Worm (Caenorhabditis elegans) whole organism, late embryonic: ENCODE data around the gene srw-133.

Experiments
- F13H6.1 ChIP-seq: sonication (generic microtip); optimal IDR thresholded peaks from 2 replicates; lab custom pipeline; 2016; ENCODE audit warnings: missing genetic modification characterization, missing compliant biosample characterization
- K02D7.2 ChIP-seq: sonication (generic microtip); optimal IDR thresholded peaks from 2 replicates; lab custom pipeline; 2017; ENCODE audit warnings: mild to moderate bottlenecking, missing genetic modification characterization, missing compliant biosample characterization
- K09A11.1 ChIP-seq: sonication (generic microtip); optimal IDR thresholded peaks from 2 replicates; lab custom pipeline; 2017; ENCODE audit warnings: antibody characterized with exemption, mild to moderate bottlenecking, missing genetic modification characterization, missing compliant biosample characterization; ENCODE audit not compliant: insufficient read depth
- Y22D7AL.16 ChIP-seq: sonication (generic microtip); optimal IDR thresholded peaks from 2 replicates; lab custom pipeline; 2016; ENCODE audit warnings: missing genetic modification characterization, missing compliant biosample characterization
- ahr-1 ChIP-seq: sonication (generic microtip); optimal IDR thresholded peaks from 2 replicates; lab custom pipeline; 2016; ENCODE audit warnings: missing genetic modification characterization, missing compliant biosample characterization
- ceh-18 ChIP-seq: sonication (generic microtip); optimal IDR thresholded peaks from 2 replicates; lab custom pipeline; 2016; ENCODE audit warnings: missing genetic modification characterization, missing compliant biosample characterization
- ceh-2 ChIP-seq: sonication (generic microtip); optimal IDR thresholded peaks from 2 replicates; lab custom pipeline; 2016; ENCODE audit warnings: missing genotype, missing genetic modification characterization, missing compliant biosample characterization
- ceh-31 ChIP-seq: sonication (generic microtip); optimal IDR thresholded peaks from 2 replicates; lab custom pipeline; 2016; ENCODE audit warnings: missing genetic modification characterization, missing compliant biosample characterization
- ceh-34 ChIP-seq: sonication (generic microtip); optimal IDR thresholded peaks from 2 replicates; lab custom pipeline; 2016; ENCODE audit warnings: mild to moderate bottlenecking, missing genetic modification characterization, missing compliant biosample characterization
- ceh-48 ChIP-seq: sonication (generic microtip); optimal IDR thresholded peaks from 2 replicates; lab custom pipeline; 2016; ENCODE audit warnings: missing genetic modification characterization, inconsistent platforms, missing compliant biosample characterization
- ceh-6 ChIP-seq: fragments of 200-800 bp; sonication (Bioruptor generic); optimal IDR thresholded peaks from 2 replicates; lab custom pipeline; 2018; ENCODE audit warnings: mild to moderate bottlenecking, missing genetic modification characterization, missing compliant biosample characterization
- ceh-9 ChIP-seq: sonication (generic microtip); optimal IDR thresholded peaks from 2 replicates; lab custom pipeline; 2016; ENCODE audit warnings: mild to moderate bottlenecking, missing genetic modification characterization, inconsistent platforms, missing compliant biosample characterization
- elt-2 ChIP-seq: sonication (generic microtip); optimal IDR thresholded peaks from 2 replicates; lab custom pipeline; 2016; ENCODE audit warnings: missing genetic modification reagents, missing genetic modification characterization, missing compliant biosample characterization
- elt-4 ChIP-seq: sonication (generic microtip); optimal IDR thresholded peaks from 2 replicates; lab custom pipeline; 2016; ENCODE audit warnings: missing genetic modification characterization, missing compliant biosample characterization
- ets-4 ChIP-seq: sonication (generic microtip); optimal IDR thresholded peaks from 2 replicates; lab custom pipeline; 2016; ENCODE audit warnings: missing genetic modification characterization, missing compliant biosample characterization
- fax-1 ChIP-seq: sonication (generic microtip); optimal IDR thresholded peaks from 2 replicates; lab custom pipeline; 2016; ENCODE audit warnings: missing genotype, missing genetic modification characterization, missing compliant biosample characterization
- fkh-6 ChIP-seq: sonication (generic microtip); optimal IDR thresholded peaks from 2 replicates; lab custom pipeline; 2016; ENCODE audit warnings: missing genetic modification characterization, missing compliant biosample characterization
- gmeb-2 ChIP-seq: sonication (generic microtip); optimal IDR thresholded peaks from 2 replicates; lab custom pipeline; 2016; ENCODE audit warnings: missing genetic modification characterization, inconsistent platforms, missing compliant biosample characterization
- hlh-13 ChIP-seq: fragments of 200-800 bp; sonication (Bioruptor generic); optimal IDR thresholded peaks from 2 replicates; lab custom pipeline; 2018; ENCODE audit warnings: mild to moderate bottlenecking, missing genetic modification characterization, missing compliant biosample characterization
- hlh-15 ChIP-seq: sonication (generic microtip); optimal IDR thresholded peaks from 2 replicates; lab custom pipeline; 2016; ENCODE audit warnings: missing genetic modification characterization, missing compliant biosample characterization
- lin-11 ChIP-seq: fragments of 200-800 bp; sonication (Bioruptor generic); optimal IDR thresholded peaks from 2 replicates; lab custom pipeline; 2018; ENCODE audit warnings: mild to moderate bottlenecking, missing genetic modification characterization, missing compliant biosample characterization
- mec-3 ChIP-seq: sonication (generic microtip); optimal IDR thresholded peaks from 2 replicates; lab custom pipeline; 2016; ENCODE audit warnings: borderline replicate concordance, missing genetic modification characterization, missing compliant biosample characterization
- nfya-1 ChIP-seq: sonication (generic microtip); optimal IDR thresholded peaks from 2 replicates; lab custom pipeline; 2017; ENCODE audit warnings: missing genetic modification characterization, mild to moderate bottlenecking, missing compliant biosample characterization, antibody characterized with exemption, moderate library complexity
- npax-4 ChIP-seq: sonication (generic microtip); optimal IDR thresholded peaks from 2 replicates; lab custom pipeline; 2016; ENCODE audit warnings: missing genetic modification characterization, missing compliant biosample characterization
- pha-2 ChIP-seq: sonication (generic microtip); optimal IDR thresholded peaks from 2 replicates; lab custom pipeline; 2017; ENCODE audit warnings: mild to moderate bottlenecking, missing genetic modification characterization, missing compliant biosample characterization
- pqm-1 ChIP-seq: sonication (generic microtip); optimal IDR thresholded peaks from 2 replicates; lab custom pipeline; 2016; ENCODE audit warnings: missing genetic modification characterization, missing compliant biosample characterization
- pros-1 ChIP-seq: fragments of 150-350 bp; optimal IDR thresholded peaks from 2 replicates; lab custom pipeline; 2014; ENCODE audit warnings: missing biosample characterization, missing genetic modification reagents, missing genetic modification characterization
- ref-2 ChIP-seq: sonication (generic microtip); optimal IDR thresholded peaks from 2 replicates; lab custom pipeline; 2016; ENCODE audit warnings: missing genetic modification characterization, missing compliant biosample characterization
- rnt-1 ChIP-seq: sonication (generic microtip); optimal IDR thresholded peaks from 2 replicates; lab custom pipeline; 2016; ENCODE audit warnings: missing genetic modification characterization, missing compliant biosample characterization
- sox-2 ChIP-seq: fragments of 200-800 bp; sonication (Bioruptor generic); IDR thresholded peaks from 2 replicates; pipeline ENCODE4 v1.3.6; 2022; ENCODE audit warnings: missing genetic modification reagents, missing genetic modification characterization, missing compliant biosample characterization
- sox-4 ChIP-seq: sonication (generic microtip); optimal IDR thresholded peaks from 2 replicates; lab custom pipeline; 2017; ENCODE audit warnings: mild to moderate bottlenecking, missing genetic modification characterization, inconsistent platforms, missing compliant biosample characterization
- tbx-2 ChIP-seq: sonication (generic microtip); optimal IDR thresholded peaks from 2 replicates; lab custom pipeline; 2016; ENCODE audit warnings: missing genetic modification characterization, missing compliant biosample characterization
- tbx-7 ChIP-seq: sonication (generic microtip); optimal IDR thresholded peaks from 2 replicates; lab custom pipeline; 2016; ENCODE audit warnings: missing genotype, missing genetic modification characterization, missing compliant biosample characterization
- ttx-3 ChIP-seq: sonication (generic microtip); optimal IDR thresholded peaks from 2 replicates; lab custom pipeline; 2016; ENCODE audit warnings: missing genetic modification reagents, missing genetic modification characterization, missing compliant biosample characterization
- unc-3 ChIP-seq, 2 experiments: fragments of 200-800 bp in 1 of 2; sonication (Bioruptor generic) in 1 of 2; sonication (generic microtip) in 1 of 2; conservative IDR thresholded peaks in 1 of 2; optimal IDR thresholded peaks in 1 of 2; 2 replicates each; pipeline versions ENCODE4 v1.3.6 to Lab custom; 2016 to 2022; ENCODE audit warnings: missing compliant biosample characterization in 2 of 2, missing genetic modification characterization in 2 of 2, missing genetic modification reagents in 1 of 2
- unc-42 ChIP-seq: sonication (generic microtip); optimal IDR thresholded peaks from 2 replicates; lab custom pipeline; 2016; ENCODE audit warnings: missing genotype, missing genetic modification characterization, missing compliant biosample characterization
- unc-55 ChIP-seq: sonication (generic microtip); optimal IDR thresholded peaks from 2 replicates; lab custom pipeline; 2017; ENCODE audit warnings: missing biosample characterization, missing genetic modification reagents, missing genetic modification characterization
- unc-86 ChIP-seq: sonication (generic microtip); optimal IDR thresholded peaks from 2 replicates; lab custom pipeline; 2016; ENCODE audit warnings: missing genetic modification characterization, missing compliant biosample characterization
- zip-5 ChIP-seq: sonication (generic microtip); optimal IDR thresholded peaks from 2 replicates; lab custom pipeline; 2016; ENCODE audit warnings: missing genetic modification characterization, missing compliant biosample characterization

srw-133 gene

DNA sequence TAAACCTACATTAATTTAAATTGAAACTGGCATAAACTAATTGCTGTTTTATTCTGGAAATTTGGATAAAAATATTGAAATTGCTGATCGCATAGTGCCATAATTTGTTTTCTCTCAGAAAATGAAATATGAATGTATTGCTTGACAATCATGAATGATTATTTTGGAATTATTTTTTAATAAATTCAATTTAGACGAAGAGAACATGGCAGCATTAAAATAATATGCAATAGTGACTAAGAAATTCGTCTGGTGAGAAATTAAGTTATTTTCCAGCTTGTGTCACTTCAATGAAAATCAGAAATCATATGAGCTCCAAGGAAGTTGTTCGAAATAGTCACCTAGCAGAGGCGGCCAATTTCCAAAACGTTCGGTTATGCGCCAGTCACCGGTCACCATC is at the start of gene srw-133:
TSS of gene srw-133 (minus strand) at position 101 of the 400 bp plus-strand sequence.
- TF ChIP-seq pqm-1 (tag; lab: Kevin White, UChicago): no peak
- no peak for TF ChIP-seq tbx-7 (tag; lab: Kevin White, UChicago)
- no peak for TF ChIP-seq unc-55 (GFP tag; lab: Kevin White, UChicago)
- TF ChIP-seq ceh-31 (tag; lab: Kevin White, UChicago): no peak
- no peak for TF ChIP-seq K09A11.1
- no peak for TF ChIP-seq unc-86 (tag; lab: Kevin White, UChicago)

DNA sequence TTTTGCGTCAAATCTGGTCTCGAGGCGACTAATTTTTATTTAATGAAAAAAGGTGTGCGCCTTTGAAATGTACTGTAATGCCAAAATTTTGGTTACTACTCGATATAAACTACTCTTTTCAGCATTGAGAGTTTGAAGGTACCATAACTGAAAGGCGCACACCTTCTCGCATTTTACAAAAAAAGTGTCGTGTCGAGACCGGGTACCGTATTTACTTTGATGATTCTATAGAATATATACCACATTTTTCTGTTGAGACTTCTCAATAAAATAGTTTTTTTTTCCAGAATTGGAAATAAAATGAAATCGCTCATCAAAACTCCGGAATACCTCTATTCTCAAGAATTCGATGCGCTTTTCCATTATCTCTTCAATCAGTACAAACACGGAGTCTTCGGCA is 48.4 kb upstream of the srw-133 start, which contains the start of gene Y45G5AM.4:
TSS of gene Y45G5AM.4 (plus strand) at position 301 of the 400 bp plus-strand sequence.
- TF ChIP-seq unc-42 (no peak), hlh-15 (tag; lab: Kevin White, UChicago) (no peak), nfya-1 (tag; lab: Kevin White, UChicago) (no peak), ttx-3 (tag; lab: Kevin White, UChicago) (no peak)

- TF ChIP-seq K02D7.2 (tag; lab: Kevin White, UChicago): no peak
- no peak for TF ChIP-seq ceh-9 (tag; lab: Kevin White, UChicago)
- no peak for TF ChIP-seq ceh-18 (tag; lab: Kevin White, UChicago)
- TF ChIP-seq K09A11.1: no peak
- no peak for TF ChIP-seq rnt-1 (tag; lab: Kevin White, UChicago)
- no peak for TF ChIP-seq nfya-1 (tag; lab: Kevin White, UChicago)
- TF ChIP-seq pros-1: no peak
- no peak for TF ChIP-seq unc-86 (tag; lab: Kevin White, UChicago)
- TF ChIP-seq elt-4: no peak
- TF ChIP-seq ceh-31 (tag; lab: Kevin White, UChicago): no peak
- TF ChIP-seq, all 69 proteins: peak for 0
These were observed 45.6 kb upstream of the srw-133 start, which contains the start of gene Y45G5AM.5 for ce11 chrV:4160086-4160485. Gene Y45G5AM.5 (plus strand): TSS chrV:4160386.

DNA sequence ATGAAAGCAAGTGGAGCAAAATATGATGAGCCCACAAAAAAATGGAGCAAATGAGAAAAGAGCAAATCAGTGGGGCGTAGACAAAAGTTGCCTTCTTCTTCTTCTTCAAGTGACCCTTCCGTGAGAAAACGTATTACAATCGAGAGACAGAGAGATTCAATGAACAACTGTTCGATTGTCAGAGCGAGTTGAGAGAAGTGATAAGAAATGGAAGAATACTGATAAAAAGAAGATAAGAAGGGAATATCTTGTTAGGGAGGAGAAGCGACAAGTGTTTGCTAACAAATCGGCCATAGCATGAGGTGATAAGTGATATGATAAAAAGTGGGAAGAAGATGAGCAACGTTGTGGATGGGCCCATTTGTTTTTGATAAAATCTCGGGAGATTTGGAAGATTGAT is 42.8 kb upstream of the srw-133 start:
- TF ChIP-seq fax-1 (no peak), ttx-3 (tag; lab: Kevin White, UChicago) (no peak), F13H6.1 (tag; lab: Kevin White, UChicago) (no peak), elt-2 (tag; lab: Kevin White, UChicago) (peak; percentile 96), sox-2 (GFP tag; lab: Robert Waterston, UW) (no peak), ceh-18 (tag; lab: Kevin White, UChicago) (peak; percentile 50), ceh-9 (tag; lab: Kevin White, UChicago) (no peak), ceh-6 (no peak), K09A11.1 (no peak), lin-11 (tag; lab: Kevin White, UChicago) (no peak), ceh-2 (tag; lab: Kevin White, UChicago) (no peak), pros-1 (no peak), hlh-15 (tag; lab: Kevin White, UChicago) (no peak), zip-5 (tag; lab: Kevin White, UChicago) (no peak), ref-2 (tag; lab: Kevin White, UChicago) (no peak), hlh-13 (GFP tag; lab: Kevin White, UChicago) (no peak), pha-2 (tag; lab: Kevin White, UChicago) (no peak), mec-3 (tag; lab: Kevin White, UChicago) (no peak), tbx-2 (no peak), unc-3 (GFP tag; conservative IDR thresholded peaks at IDR 0.05; lab: Robert Waterston, UW) (no peak), unc-3 (tag; optimal IDR thresholded peaks at IDR 0.05; lab: Kevin White, UChicago) (no peak), ahr-1 (tag; lab: Kevin White, UChicago) (no peak), gmeb-2 (tag; lab: Kevin White, UChicago) (no peak), rnt-1 (tag; lab: Kevin White, UChicago) (peak; percentile 47), sox-4 (tag; lab: Kevin White, UChicago) (no peak), npax-4 (tag; lab: Kevin White, UChicago) (no peak), elt-4 (no peak), fkh-6 (no peak), ceh-34 (no peak), ets-4 (tag; lab: Kevin White, UChicago) (no peak), ceh-48 (tag; lab: Kevin White, UChicago) (no peak), unc-55 (GFP tag; lab: Kevin White, UChicago) (peak; percentile 69), nfya-1 (tag; lab: Kevin White, UChicago) (no peak), tbx-7 (tag; lab: Kevin White, UChicago) (no peak), Y22D7AL.16 (tag; lab: Kevin White, UChicago) (no peak)
